Worm (Caenorhabditis elegans) whole organism, L1 larva: ENCODE measurements around the gene M199.8.
"Not testable (repeated sequence)": the region's sequence is repeated elsewhere in the genome, so short reads cannot be mapped to it uniquely, and the experiment has no call there.

ENCODE experiments used
- C34B4.2 ChIP-seq: sonication (generic microtip); optimal IDR thresholded peaks from 2 replicates; lab custom pipeline; 2017; ENCODE audit warnings: mild to moderate bottlenecking, missing genetic modification characterization, missing compliant biosample characterization
- F16B12.6 ChIP-seq: fragments of 150-350 bp; optimal IDR thresholded peaks from 2 replicates; lab custom pipeline; 2014; ENCODE audit warnings: missing biosample characterization, missing genetic modification characterization
- Y116A8C.19 ChIP-seq: sonication (generic microtip); optimal IDR thresholded peaks from 2 replicates; lab custom pipeline; 2016; ENCODE audit warnings: missing compliant biosample characterization, missing genetic modification characterization, borderline replicate concordance
- aly-2 ChIP-seq: fragments of 150-350 bp; optimal IDR thresholded peaks from 2 replicates; lab custom pipeline; 2014; ENCODE audit warnings: missing biosample characterization, missing genetic modification characterization
- ceh-8 ChIP-seq: fragments of 200-800 bp; sonication (Bioruptor generic); optimal IDR thresholded peaks from 2 replicates; lab custom pipeline; 2018; ENCODE audit warnings: mild to moderate bottlenecking, missing genetic modification characterization, moderate library complexity, missing compliant biosample characterization
- ceh-88 ChIP-seq: fragments of 200-800 bp; sonication (Bioruptor generic); IDR thresholded peaks from 2 replicates; pipeline ENCODE4 v1.3.6; 2022; ENCODE audit warnings: missing genetic modification characterization, missing compliant biosample characterization
- dpl-1 ChIP-seq, 3 experiments: fragments of 150-350 bp in 2 of 3; sonication (generic microtip) in 1 of 3; optimal IDR thresholded peaks; 2 replicates each; lab custom pipeline; 2014 to 2017; ENCODE audit warnings: missing biosample characterization in 3 of 3, missing genetic modification characterization in 3 of 3, missing genetic modification reagents in 3 of 3
- dsc-1 ChIP-seq: sonication (generic microtip); optimal IDR thresholded peaks from 2 replicates; lab custom pipeline; 2016; ENCODE audit warnings: mild to moderate bottlenecking, missing genetic modification characterization, missing compliant biosample characterization
- efl-1 ChIP-seq, 4 experiments: fragments of 150-350 bp; optimal IDR thresholded peaks in 3 of 4; peaks in 1 of 4; 1 replicate in 1 of 4; 2 replicates in 3 of 4; lab custom pipeline; 2014; ENCODE audit warnings: missing biosample characterization in 2 of 4, missing genetic modification characterization in 2 of 4, missing genetic modification reagents in 2 of 4
- egl-27 ChIP-seq, 2 experiments: fragments of 150-350 bp in 1 of 2; sonication (generic microtip); optimal IDR thresholded peaks; 3 replicates each; lab custom pipeline; 2017 to 2018; ENCODE audit warnings: missing biosample characterization in 2 of 2, missing genetic modification characterization in 2 of 2, missing genetic modification reagents in 2 of 2
- elt-2 ChIP-seq: sonication (generic microtip); optimal IDR thresholded peaks from 2 replicates; lab custom pipeline; 2016; ENCODE audit warnings: missing genetic modification characterization, mild to moderate bottlenecking, inconsistent platforms, missing compliant biosample characterization, missing genetic modification reagents
- hlh-17 ChIP-seq: fragments of 200-800 bp; sonication (Bioruptor generic); optimal IDR thresholded peaks from 2 replicates; lab custom pipeline; 2018; ENCODE audit warnings: missing genetic modification characterization, mild to moderate bottlenecking, missing compliant biosample characterization, moderate library complexity, borderline replicate concordance
- hlh-4 ChIP-seq: sonication (generic microtip); optimal IDR thresholded peaks from 2 replicates; lab custom pipeline; 2016; ENCODE audit warnings: mild to moderate bottlenecking, missing genetic modification characterization, missing compliant biosample characterization
- isw-1 ChIP-seq: fragments of 200-800 bp; sonication (Bioruptor generic); IDR thresholded peaks from 2 replicates; pipeline ENCODE4 v1.3.6; 2022; ENCODE audit warnings: missing genetic modification characterization, missing compliant biosample characterization
- lin-15B ChIP-seq: fragments of 150-350 bp; sonication (generic microtip); optimal IDR thresholded peaks from 3 replicates; lab custom pipeline; 2014; ENCODE audit warnings: missing biosample characterization, missing genetic modification characterization
- lin-39 ChIP-seq: fragments of 150-350 bp; optimal IDR thresholded peaks from 2 replicates; lab custom pipeline; 2014; ENCODE audit warnings: missing biosample characterization, missing genetic modification reagents, missing genetic modification characterization
- lir-3 ChIP-seq: sonication (generic microtip); optimal IDR thresholded peaks from 2 replicates; lab custom pipeline; 2016; ENCODE audit warnings: mild to moderate bottlenecking, missing genetic modification characterization, moderate library complexity, missing compliant biosample characterization; ENCODE audit not compliant: poor library complexity
- lsy-2 ChIP-seq, 2 experiments: fragments of 150-350 bp; optimal IDR thresholded peaks; 2 replicates each; lab custom pipeline; 2014; ENCODE audit warnings: missing biosample characterization in 2 of 2, missing genetic modification characterization in 2 of 2
- mef-2 ChIP-seq: fragments of 150-350 bp; optimal IDR thresholded peaks from 2 replicates; lab custom pipeline; 2014; ENCODE audit warnings: missing biosample characterization, missing genetic modification characterization
- nhr-12 ChIP-seq: sonication (generic microtip); optimal IDR thresholded peaks from 2 replicates; lab custom pipeline; 2017; ENCODE audit warnings: missing biosample characterization, missing genetic modification characterization
- nhr-20 ChIP-seq: sonication (generic microtip); optimal IDR thresholded peaks from 2 replicates; lab custom pipeline; 2016; ENCODE audit warnings: mild to moderate bottlenecking, missing genetic modification characterization, missing compliant biosample characterization
- nhr-71 ChIP-seq: sonication (generic microtip); optimal IDR thresholded peaks from 2 replicates; lab custom pipeline; 2016; ENCODE audit warnings: mild to moderate bottlenecking, missing genetic modification characterization, moderate library complexity, missing compliant biosample characterization
- nhr-77 ChIP-seq: fragments of 150-350 bp; optimal IDR thresholded peaks from 2 replicates; lab custom pipeline; 2014; ENCODE audit warnings: missing biosample characterization, missing genetic modification characterization
- nhr-85 ChIP-seq: sonication (generic microtip); peaks from one replicate; lab custom pipeline; 2016; ENCODE audit warnings: missing genetic modification characterization, inconsistent platforms, missing compliant biosample characterization
- pag-3 ChIP-seq: sonication (generic microtip); optimal IDR thresholded peaks from 2 replicates; lab custom pipeline; 2017; ENCODE audit warnings: missing genetic modification characterization, mild to moderate bottlenecking, missing compliant biosample characterization, antibody characterized with exemption, borderline replicate concordance; ENCODE audit not compliant: insufficient read depth
- pqm-1 ChIP-seq: sonication (generic microtip); optimal IDR thresholded peaks from 3 replicates; lab custom pipeline; 2017; ENCODE audit warnings: missing biosample characterization, missing genetic modification characterization
- rnt-1 ChIP-seq: sonication (generic microtip); optimal IDR thresholded peaks from 2 replicates; lab custom pipeline; 2016; ENCODE audit warnings: mild to moderate bottlenecking, missing genetic modification characterization, moderate library complexity, missing compliant biosample characterization
- snpc-4 ChIP-seq: fragments of 150-350 bp; optimal IDR thresholded peaks from 2 replicates; lab custom pipeline; 2014; ENCODE audit warnings: missing biosample characterization, missing genetic modification characterization
- snu-23 ChIP-seq: sonication (generic microtip); optimal IDR thresholded peaks from 2 replicates; lab custom pipeline; 2016; ENCODE audit warnings: missing genetic modification characterization, missing compliant biosample characterization
- sox-4 ChIP-seq: sonication (generic microtip); optimal IDR thresholded peaks from 2 replicates; lab custom pipeline; 2016; ENCODE audit warnings: missing genetic modification characterization, missing compliant biosample characterization
- sup-37 ChIP-seq: fragments of 200-800 bp; sonication (Bioruptor generic); optimal IDR thresholded peaks from 2 replicates; lab custom pipeline; 2018; ENCODE audit warnings: mild to moderate bottlenecking, missing genetic modification characterization, missing compliant biosample characterization
- swsn-7 ChIP-seq: sonication (generic microtip); optimal IDR thresholded peaks from 2 replicates; lab custom pipeline; 2016; ENCODE audit warnings: missing genetic modification characterization, missing compliant biosample characterization
- tbx-2 ChIP-seq: sonication (generic microtip); optimal IDR thresholded peaks from 2 replicates; lab custom pipeline; 2016; ENCODE audit warnings: missing genetic modification characterization, missing compliant biosample characterization
- tlp-1 ChIP-seq: fragments of 150-350 bp; optimal IDR thresholded peaks from 2 replicates; lab custom pipeline; 2014; ENCODE audit warnings: missing biosample characterization, missing genetic modification characterization
- unc-130 ChIP-seq: fragments of 150-350 bp; optimal IDR thresholded peaks from 2 replicates; lab custom pipeline; 2017; ENCODE audit warnings: missing biosample characterization, missing genetic modification characterization, inconsistent platforms
- unc-30 ChIP-seq: sonication (generic microtip); optimal IDR thresholded peaks from 2 replicates; lab custom pipeline; 2017; ENCODE audit warnings: missing biosample characterization, missing genetic modification characterization
- unc-62 ChIP-seq: fragments of 150-350 bp; optimal IDR thresholded peaks from 2 replicates; lab custom pipeline; 2014; ENCODE audit warnings: missing biosample characterization, missing genetic modification reagents, missing genetic modification characterization
- unc-86 ChIP-seq: sonication (generic microtip); optimal IDR thresholded peaks from 2 replicates; lab custom pipeline; 2016; ENCODE audit warnings: missing genetic modification characterization, missing compliant biosample characterization
- zag-1 ChIP-seq: fragments of 150-350 bp; optimal IDR thresholded peaks from 2 replicates; lab custom pipeline; 2014; ENCODE audit warnings: missing biosample characterization, missing genetic modification characterization
- ztf-4 ChIP-seq: fragments of 150-350 bp; optimal IDR thresholded peaks from 2 replicates; lab custom pipeline; 2014; ENCODE audit warnings: missing biosample characterization, missing genetic modification characterization

Gene M199.8

DNA sequence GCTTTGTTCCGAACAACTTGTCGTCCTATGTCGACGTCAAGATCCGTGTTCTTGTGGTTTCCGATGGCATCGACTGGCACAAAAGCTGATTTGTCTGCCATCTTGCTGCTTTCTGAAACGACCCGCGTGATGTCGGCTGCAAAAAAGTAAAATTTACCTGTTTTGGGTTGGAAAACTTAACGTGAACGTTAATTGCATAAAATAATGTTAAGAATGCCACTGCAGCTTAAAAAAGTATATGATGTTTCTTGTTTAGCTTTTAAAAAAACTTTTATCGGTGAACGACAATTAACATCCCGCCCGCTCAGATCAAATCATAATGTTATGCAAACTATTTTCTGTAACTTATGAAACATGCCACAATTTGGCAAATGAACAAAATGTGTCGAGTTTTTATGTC lies at the start of gene M199.8:
M199.8 (minus strand) TSS at position 101 of the 400 bp plus-strand sequence.
- not testable (repeated sequence) for TF ChIP-seq zag-1 (tag; lab: Kevin White, UChicago); hlh-17 (GFP tag; lab: Kevin White, UChicago); unc-86 (tag; lab: Kevin White, UChicago)

DNA sequence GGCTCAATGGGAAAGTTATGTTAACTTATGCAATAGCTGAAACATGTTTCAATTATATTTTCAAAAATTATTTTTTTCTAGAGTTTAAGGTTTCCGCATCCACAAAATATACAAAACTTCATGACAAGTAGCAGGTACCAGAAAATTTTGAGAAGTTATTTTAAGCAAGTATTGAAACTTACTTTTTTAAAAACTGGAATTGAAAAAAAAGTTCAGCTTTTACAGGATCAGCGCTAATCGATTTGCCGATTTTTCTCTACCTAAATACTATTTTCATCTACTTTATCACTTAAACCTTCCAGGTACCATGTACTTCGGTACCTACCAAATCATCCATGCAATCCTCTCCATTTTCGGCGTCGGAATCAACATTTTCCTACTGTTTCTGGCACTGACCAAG lies 45.8 kb upstream of the M199.8 start, which contains the start of gene srd-23:
srd-23 (plus strand) TSS at position 301 of the 400 bp plus-strand sequence.
- TF ChIP-seq tlp-1 = no peak

DNA sequence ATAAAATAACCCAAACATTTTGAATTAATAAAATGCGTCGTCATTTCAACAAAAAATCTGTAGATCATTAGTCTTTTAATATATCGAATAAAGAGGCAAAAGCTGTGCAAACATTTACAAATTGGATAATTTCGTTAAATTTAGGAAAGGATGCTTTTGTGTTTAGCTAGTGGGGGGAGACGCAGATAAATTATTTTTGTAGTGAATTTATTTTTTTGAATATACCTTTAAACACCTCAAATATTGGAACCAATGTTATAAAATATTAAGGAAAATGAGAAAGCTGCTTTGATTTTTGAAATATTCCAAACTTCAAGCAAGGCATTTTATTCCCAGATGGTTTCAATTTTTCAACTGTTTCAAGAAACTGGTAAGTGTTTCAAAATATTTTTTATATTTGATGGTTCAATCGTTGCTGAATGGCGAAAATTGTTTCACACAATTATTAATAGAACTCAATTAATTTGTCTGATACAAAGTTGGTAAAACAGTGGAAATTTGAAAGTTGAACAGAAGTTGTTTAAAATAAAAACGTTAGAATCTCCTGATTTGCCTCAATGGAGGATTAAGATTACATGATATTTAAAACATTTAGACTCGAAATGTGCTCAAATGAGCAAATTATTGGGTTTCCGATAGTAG lies 41.8 kb upstream of the M199.8 start, which contains the start of gene Y40H7A.4:
Y40H7A.4 (minus strand) TSS at position 51 of the 642 bp plus-strand sequence.
- TF ChIP-seq efl-1 (optimal IDR thresholded peaks at IDR 0.05; lab: Kevin White, UChicago) (no peak), efl-1 (GFP tag; optimal IDR thresholded peaks at IDR 0.05 in 1 of 2; lab: Kevin White, UChicago) (peak in 1 of 2 experiments; percentile 4), dsc-1 (tag; lab: Kevin White, UChicago) (no peak)

DNA sequence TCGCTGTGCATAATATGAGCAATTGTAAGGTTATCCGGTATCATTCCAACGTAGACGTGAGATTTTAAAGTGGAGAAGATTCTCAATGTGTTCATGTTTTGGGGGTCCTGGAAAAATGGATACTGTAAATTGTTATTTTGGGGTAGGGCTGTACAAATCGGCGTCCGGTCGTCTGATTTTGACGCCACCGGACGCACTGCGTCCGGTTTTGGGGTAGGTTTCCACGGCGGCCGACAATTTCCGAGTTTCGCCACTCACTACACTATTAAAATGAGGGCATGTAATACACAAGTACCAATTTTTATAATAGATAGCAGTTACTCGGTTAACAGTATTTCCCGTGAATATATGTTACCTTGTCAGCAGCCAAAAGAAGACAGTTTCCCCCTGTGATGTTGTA lies 34.6 kb upstream of the M199.8 start:
- TF ChIP-seq tbx-2 (tag; lab: Kevin White, UChicago) (no peak), nhr-85 (tag; lab: Kevin White, UChicago) (no peak), ztf-4 (tag; lab: Kevin White, UChicago) (no peak), unc-30 (tag; lab: Kevin White, UChicago) (no peak), lsy-2 (tag; optimal IDR thresholded peaks at IDR 0.05; lab: Kevin White, UChicago) (no peak), dsc-1 (tag; lab: Kevin White, UChicago) (no peak), nhr-71 (tag; lab: Kevin White, UChicago) (no peak), nhr-20 (tag; lab: Kevin White, UChicago) (no peak), lin-39 (tag; lab: Kevin White, UChicago) (no peak), egl-27 (tag; optimal IDR thresholded peaks at IDR 0.05; lab: Kevin White, UChicago) (no peak), hlh-4 (no peak), rnt-1 (tag; lab: Kevin White, UChicago) (no peak), pqm-1 (no peak), elt-2 (no peak), Y116A8C.19 (tag; lab: Kevin White, UChicago) (no peak), nhr-77 (no peak), dpl-1 (GFP tag; optimal IDR thresholded peaks at IDR 0.05; lab: Kevin White, UChicago) (no peak)
- TF ChIP-seq, all 84 proteins: peak for 0

DNA sequence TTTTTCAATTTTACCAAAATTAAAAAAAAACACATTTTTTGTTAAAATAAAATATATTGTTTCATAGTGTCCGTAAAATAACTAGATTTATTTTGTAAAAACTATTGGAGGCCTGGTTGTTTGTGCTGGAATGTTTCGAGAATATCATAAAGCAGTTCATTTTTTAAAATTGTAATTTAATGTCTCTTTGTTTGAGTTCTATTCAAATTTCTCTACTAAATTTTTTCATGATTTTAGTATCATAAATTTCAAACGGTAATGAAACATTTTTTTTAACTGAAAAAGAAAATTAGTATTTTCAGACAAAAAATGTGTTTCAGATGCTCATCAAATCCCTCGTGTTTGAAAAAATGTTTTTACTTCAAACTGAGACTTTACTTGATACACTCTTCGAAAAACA lies 31.8 kb upstream of the M199.8 start:
- TF ChIP-seq unc-130 (tag; lab: Kevin White, UChicago) (no peak), aly-2 (no peak), lin-15B (no peak), isw-1 (no peak), Y116A8C.19 (tag; lab: Kevin White, UChicago) (no peak), pag-3 (tag; lab: Kevin White, UChicago) (no peak), nhr-85 (tag; lab: Kevin White, UChicago) (no peak), C34B4.2 (tag; lab: Kevin White, UChicago) (no peak), snu-23 (GFP tag; lab: Kevin White, UChicago) (no peak), nhr-20 (tag; lab: Kevin White, UChicago) (no peak), dpl-1 (GFP tag; optimal IDR thresholded peaks at IDR 0.05; lab: Kevin White, UChicago) (no peak), swsn-7 (tag; lab: Kevin White, UChicago) (no peak), egl-27 (tag; optimal IDR thresholded peaks at IDR 0.05; lab: Kevin White, UChicago) (no peak)

DNA sequence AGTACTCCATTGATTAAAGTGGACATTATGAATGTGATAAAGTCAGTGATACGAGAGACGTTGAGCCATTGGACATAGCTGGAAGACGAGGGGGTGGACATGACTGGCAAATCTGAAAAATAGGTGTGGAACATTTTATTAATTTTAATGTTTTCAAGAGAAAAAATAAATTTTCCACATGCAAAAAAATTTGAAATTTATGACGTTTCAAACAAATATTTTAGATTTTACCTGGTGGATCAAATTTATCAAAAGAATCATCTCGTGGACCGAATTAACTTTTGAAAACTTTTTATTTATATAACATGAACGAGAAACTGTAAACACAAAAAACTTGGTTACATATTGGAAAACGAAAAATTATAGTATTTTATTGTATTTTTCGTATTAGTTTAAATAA lies 13.3 kb upstream of the M199.8 start, which contains the start of gene str-78:
str-78 (minus strand) TSS at position 101 of the 400 bp plus-strand sequence.
- TF ChIP-seq snpc-4 (tag; lab: Kevin White, UChicago) (no peak), unc-30 (tag; lab: Kevin White, UChicago) (no peak), Y116A8C.19 (tag; lab: Kevin White, UChicago) (no peak), tbx-2 (tag; lab: Kevin White, UChicago) (no peak), F16B12.6 (no peak), mef-2 (tag; lab: Kevin White, UChicago) (no peak), sup-37 (GFP tag; lab: Kevin White, UChicago) (no peak), lir-3 (no peak), C34B4.2 (tag; lab: Kevin White, UChicago) (no peak), unc-62 (GFP tag; lab: Kevin White, UChicago) (no peak), ceh-8 (GFP tag; lab: Kevin White, UChicago) (no peak), pag-3 (tag; lab: Kevin White, UChicago) (no peak), ceh-88 (GFP tag; lab: Robert Waterston, UW) (no peak), sox-4 (tag; lab: Kevin White, UChicago) (no peak), nhr-77 (no peak), egl-27 (tag; optimal IDR thresholded peaks at IDR 0.05; lab: Kevin White, UChicago) (no peak), nhr-12 (tag; lab: Kevin White, UChicago) (no peak)
